Worm (Caenorhabditis elegans) whole organism, early embryonic: ENCODE measurements around the gene cnc-4.

ENCODE experiments used
- B0310.2 ChIP-seq: sonication (generic microtip); optimal IDR thresholded peaks from 2 replicates; lab custom pipeline; 2016; ENCODE audit warnings: mild to moderate bottlenecking, missing genetic modification characterization, missing compliant biosample characterization
- F13C5.2 ChIP-seq: sonication (generic microtip); optimal IDR thresholded peaks from 2 replicates; lab custom pipeline; 2017; ENCODE audit warnings: mild to moderate bottlenecking, missing genetic modification characterization, inconsistent platforms, missing compliant biosample characterization
- aly-1 ChIP-seq: sonication (generic microtip); optimal IDR thresholded peaks from 2 replicates; lab custom pipeline; 2016; ENCODE audit warnings: missing genetic modification characterization, missing compliant biosample characterization
- ama-1 ChIP-seq: fragments of 150-350 bp; optimal IDR thresholded peaks from 2 replicates; lab custom pipeline; 2014
- ceh-13 ChIP-seq: fragments of 200-800 bp; sonication (Bioruptor generic); optimal IDR thresholded peaks from 2 replicates; lab custom pipeline; 2018; ENCODE audit warnings: mild to moderate bottlenecking, missing genetic modification characterization, missing compliant biosample characterization
- ceh-36 ChIP-seq: sonication (generic microtip); optimal IDR thresholded peaks from 2 replicates; lab custom pipeline; 2016; ENCODE audit warnings: missing genetic modification characterization, inconsistent platforms, missing compliant biosample characterization
- ets-7 ChIP-seq: sonication (generic microtip); optimal IDR thresholded peaks from 2 replicates; lab custom pipeline; 2016; ENCODE audit warnings: missing genotype, missing genetic modification characterization, missing compliant biosample characterization
- flt-1 ChIP-seq: fragments of 200-800 bp; sonication (Bioruptor generic); IDR thresholded peaks from 2 replicates; pipeline ENCODE4 v1.3.6; 2022; ENCODE audit warnings: missing genetic modification characterization, missing compliant biosample characterization
- hmbx-1 ChIP-seq: sonication (generic microtip); optimal IDR thresholded peaks from 2 replicates; lab custom pipeline; 2016; ENCODE audit warnings: mild to moderate bottlenecking, missing genetic modification characterization, missing compliant biosample characterization
- hmg-4 ChIP-seq: fragments of 200-800 bp; sonication (Bioruptor generic); optimal IDR thresholded peaks from 2 replicates; lab custom pipeline; 2018; ENCODE audit warnings: mild to moderate bottlenecking, missing genetic modification characterization, missing compliant biosample characterization
- hnd-1 ChIP-seq: sonication (generic microtip); optimal IDR thresholded peaks from 2 replicates; lab custom pipeline; 2016; ENCODE audit warnings: missing genetic modification characterization, missing compliant biosample characterization
- pes-1 ChIP-seq: fragments of 200-800 bp; sonication (Bioruptor generic); IDR thresholded peaks from 2 replicates; pipeline ENCODE4 v1.3.6; 2022; ENCODE audit warnings: missing genetic modification reagents, missing genetic modification characterization, missing compliant biosample characterization
- scrt-1 ChIP-seq: fragments of 200-800 bp; sonication (Bioruptor generic); IDR thresholded peaks from 2 replicates; pipeline ENCODE4 v1.3.6; 2022; ENCODE audit warnings: missing genetic modification characterization, missing compliant biosample characterization
- sea-1 ChIP-seq: fragments of 200-800 bp; sonication (Bioruptor generic); conservative IDR thresholded peaks from 2 replicates; pipeline ENCODE4 v1.3.6; 2022; ENCODE audit warnings: missing genetic modification characterization, missing compliant biosample characterization
- tbx-11 ChIP-seq: fragments of 200-800 bp; sonication (Bioruptor generic); IDR thresholded peaks from 2 replicates; pipeline ENCODE4 v1.3.6; 2022; ENCODE audit warnings: missing genetic modification characterization, missing compliant biosample characterization
- tbx-37 ChIP-seq: fragments of 200-800 bp; sonication (Bioruptor generic); conservative IDR thresholded peaks from 2 replicates; pipeline ENCODE4 v1.3.6; 2022; ENCODE audit warnings: missing genetic modification reagents, missing genetic modification characterization, missing compliant biosample characterization
- tra-4 ChIP-seq: sonication (generic microtip); optimal IDR thresholded peaks from 2 replicates; lab custom pipeline; 2017; ENCODE audit warnings: missing genetic modification characterization, missing compliant biosample characterization

cnc-4 gene

ce11 chrV:1450160-1450559, 3.2 kb downstream of the cnc-4 start, which contains the start of gene cnc-2:
Gene cnc-2, minus strand, starts transcription at chrV:1450183.
- no peak for TF ChIP-seq ceh-13 (GFP tag; lab: Kevin White, UChicago)

- TF ChIP-seq hmbx-1 (tag; lab: Kevin White, UChicago), result no peak
- TF ChIP-seq ama-1 (lab: Kevin White, UChicago), result no peak
- no peak for TF ChIP-seq sea-1 (GFP tag; lab: Robert Waterston, UW)
- TF ChIP-seq hnd-1 (tag; lab: Kevin White, UChicago), result no peak
- no peak for TF ChIP-seq B0310.2 (tag; lab: Kevin White, UChicago)
- TF ChIP-seq pes-1 (GFP tag; lab: Robert Waterston, UW), result no peak
- TF ChIP-seq F13C5.2 (tag; lab: Kevin White, UChicago), result no peak
- TF ChIP-seq tra-4 (tag; lab: Kevin White, UChicago), result no peak
- TF ChIP-seq scrt-1 (GFP tag; lab: Robert Waterston, UW), result no peak
- no peak for TF ChIP-seq tbx-11 (GFP tag; lab: Robert Waterston, UW)
- no peak for TF ChIP-seq flt-1 (GFP tag; lab: Robert Waterston, UW)
- no peak for TF ChIP-seq aly-1
- TF ChIP-seq ceh-13 (GFP tag; lab: Kevin White, UChicago), result no peak
- no peak for TF ChIP-seq ceh-36 (tag; lab: Kevin White, UChicago)
These were observed 4.3 kb downstream of the cnc-4 start, which contains the start of gene srj-23 for ce11 chrV:1451334-1451733. Gene srj-23, plus strand, starts transcription at chrV:1451634.

ce11 chrV:1454762-1455161, 7.8 kb downstream of the cnc-4 start, which contains the start of gene chil-14:
Gene chil-14, plus strand, starts transcription at chrV:1455062.
- TF ChIP-seq ama-1 (lab: Kevin White, UChicago) (no peak), aly-1 (no peak), scrt-1 (GFP tag; lab: Robert Waterston, UW) (no peak), tra-4 (tag; lab: Kevin White, UChicago) (no peak), tbx-37 (no peak), flt-1 (GFP tag; lab: Robert Waterston, UW) (no peak), ets-7 (tag; lab: Kevin White, UChicago) (no peak), tbx-11 (GFP tag; lab: Robert Waterston, UW) (no peak), ceh-36 (tag; lab: Kevin White, UChicago) (no peak), B0310.2 (tag; lab: Kevin White, UChicago) (no peak), pes-1 (GFP tag; lab: Robert Waterston, UW) (no peak), hnd-1 (tag; lab: Kevin White, UChicago) (no peak), ceh-13 (GFP tag; lab: Kevin White, UChicago) (no peak), F13C5.2 (tag; lab: Kevin White, UChicago) (no peak)

ce11 chrV:1455280-1455679, 8.3 kb downstream of the cnc-4 start:
- TF ChIP-seq aly-1 (no peak), scrt-1 (GFP tag; lab: Robert Waterston, UW) (no peak), ets-7 (tag; lab: Kevin White, UChicago) (no peak)

- TF ChIP-seq hnd-1 (tag; lab: Kevin White, UChicago) (no peak), F13C5.2 (tag; lab: Kevin White, UChicago) (no peak), tra-4 (tag; lab: Kevin White, UChicago) (no peak), ceh-13 (GFP tag; lab: Kevin White, UChicago) (no peak), pes-1 (GFP tag; lab: Robert Waterston, UW) (no peak)
These were observed 9.6 kb downstream of the cnc-4 start for ce11 chrV:1456614-1457013.

- TF ChIP-seq pes-1 (GFP tag; lab: Robert Waterston, UW) (no peak), ets-7 (tag; lab: Kevin White, UChicago) (no peak), tbx-11 (GFP tag; lab: Robert Waterston, UW) (no peak), hnd-1 (tag; lab: Kevin White, UChicago) (no peak), ceh-36 (tag; lab: Kevin White, UChicago) (no peak), aly-1 (no peak), sea-1 (GFP tag; lab: Robert Waterston, UW) (no peak), scrt-1 (GFP tag; lab: Robert Waterston, UW) (no peak), F13C5.2 (tag; lab: Kevin White, UChicago) (no peak), hmg-4 (GFP tag; lab: Kevin White, UChicago) (no peak), hmbx-1 (tag; lab: Kevin White, UChicago) (no peak), tra-4 (tag; lab: Kevin White, UChicago) (no peak), ama-1 (lab: Kevin White, UChicago) (no peak), tbx-37 (no peak)
These were observed 12.5 kb downstream of the cnc-4 start for ce11 chrV:1459374-1459926.

ce11 chrV:1460069-1460468, 13.1 kb downstream of the cnc-4 start, which contains the start of gene hacd-1:
Gene hacd-1, plus strand, starts transcription at chrV:1460369.
- TF ChIP-seq tbx-11 (GFP tag; lab: Robert Waterston, UW) (no peak), scrt-1 (GFP tag; lab: Robert Waterston, UW) (no peak), hmg-4 (GFP tag; lab: Kevin White, UChicago) (no peak), hmbx-1 (tag; lab: Kevin White, UChicago) (no peak), pes-1 (GFP tag; lab: Robert Waterston, UW) (no peak), tbx-37 (no peak), aly-1 (no peak), ets-7 (tag; lab: Kevin White, UChicago) (no peak), flt-1 (GFP tag; lab: Robert Waterston, UW) (no peak), ama-1 (lab: Kevin White, UChicago) (no peak), ceh-13 (GFP tag; lab: Kevin White, UChicago) (no peak), ceh-36 (tag; lab: Kevin White, UChicago) (no peak), tra-4 (tag; lab: Kevin White, UChicago) (no peak), B0310.2 (tag; lab: Kevin White, UChicago) (no peak)
